Worm (Caenorhabditis elegans) whole organism, midembryonic: ENCODE data around the gene F25B3.5.

Source experiments
- T22C8.4 ChIP-seq: fragments of 200-800 bp; sonication (Bioruptor generic); IDR thresholded peaks from 2 replicates; pipeline ENCODE4 v1.3.6; 2022; ENCODE audit warnings: missing genetic modification characterization, missing compliant biosample characterization
- cog-1 ChIP-seq: sonication (generic microtip); optimal IDR thresholded peaks from 2 replicates; lab custom pipeline; 2016; ENCODE audit warnings: missing genetic modification characterization, missing compliant biosample characterization
- flt-1 ChIP-seq: fragments of 200-800 bp; sonication (Bioruptor generic); IDR thresholded peaks from 2 replicates; pipeline ENCODE4 v1.3.6; 2022; ENCODE audit warnings: missing genetic modification characterization, missing compliant biosample characterization
- klf-2 ChIP-seq: fragments of 200-800 bp; sonication (Bioruptor generic); conservative IDR thresholded peaks from 2 replicates; pipeline ENCODE4 v1.3.6; 2022; ENCODE audit warnings: missing genetic modification reagents, missing genetic modification characterization, missing compliant biosample characterization
- med-1 ChIP-seq: sonication (generic microtip); optimal IDR thresholded peaks from 2 replicates; lab custom pipeline; 2017; ENCODE audit warnings: missing genetic modification characterization, mild to moderate bottlenecking, missing compliant biosample characterization, antibody characterized with exemption, missing genetic modification reagents; ENCODE audit not compliant: insufficient read depth
- ref-1 ChIP-seq: fragments of 200-800 bp; sonication (Bioruptor generic); conservative IDR thresholded peaks from 2 replicates; pipeline ENCODE4 v1.3.6; 2022; ENCODE audit warnings: missing genetic modification reagents, missing genetic modification characterization, missing compliant biosample characterization
- tab-1 ChIP-seq: fragments of 200-800 bp; sonication (Bioruptor generic); IDR thresholded peaks from 2 replicates; pipeline ENCODE4 v1.3.6; 2022; ENCODE audit warnings: missing genetic modification characterization, missing compliant biosample characterization
- ztf-23 ChIP-seq: fragments of 200-800 bp; sonication (Bioruptor generic); IDR thresholded peaks from 2 replicates; pipeline ENCODE4 v1.3.6; 2022; ENCODE audit warnings: missing genetic modification reagents, missing genetic modification characterization, missing compliant biosample characterization
- ztf-29 ChIP-seq: fragments of 200-800 bp; sonication (Bioruptor generic); IDR thresholded peaks from 2 replicates; pipeline ENCODE4 v1.3.6; 2022; ENCODE audit warnings: missing genetic modification reagents, missing genetic modification characterization, missing compliant biosample characterization

The F25B3.5 gene

ce11 chrV:9568707-9569106 lies 1.4 kb downstream of the F25B3.5 start, which contains the start of gene F25B3.4:
Gene F25B3.4 (minus strand): TSS chrV:9568807.
- TF ChIP-seq ref-1 (GFP tag; lab: Robert Waterston, UW) (no peak), ztf-29 (GFP tag; lab: Robert Waterston, UW) (no peak), tab-1 (no peak), med-1 (GFP tag; lab: Kevin White, UChicago) (no peak), cog-1 (tag; lab: Kevin White, UChicago) (no peak), klf-2 (GFP tag; lab: Robert Waterston, UW) (no peak), flt-1 (no peak), ztf-23 (GFP tag; lab: Robert Waterston, UW) (no peak)

DNA sequence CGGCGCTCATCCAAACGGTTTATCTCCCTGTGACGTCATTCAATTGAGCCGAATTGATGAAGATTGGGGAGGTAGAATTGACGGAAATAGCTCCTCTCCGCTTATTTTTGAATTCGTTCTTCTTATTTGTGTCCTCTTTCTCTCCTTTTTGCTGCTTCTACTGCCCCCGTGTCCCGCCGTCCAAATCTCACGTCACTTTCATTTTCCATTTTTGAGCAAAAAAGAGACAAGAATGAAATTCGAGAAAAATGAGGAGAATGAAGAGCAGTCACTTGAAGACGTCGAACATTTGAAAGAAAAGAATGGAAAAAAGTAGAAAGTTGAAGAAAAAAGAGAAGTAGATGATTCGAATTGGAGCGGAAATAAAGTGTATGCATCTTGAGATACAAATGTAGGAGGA lies 6.5 kb downstream of the F25B3.5 start:
- no peak for TF ChIP-seq ref-1 (GFP tag; lab: Robert Waterston, UW)
- TF ChIP-seq ztf-23 (GFP tag; lab: Robert Waterston, UW): no peak
- no peak for TF ChIP-seq T22C8.4 (GFP tag; lab: Robert Waterston, UW)
- TF ChIP-seq med-1 (GFP tag; lab: Kevin White, UChicago): no peak
- no peak for TF ChIP-seq cog-1 (tag; lab: Kevin White, UChicago)
- no peak for TF ChIP-seq tab-1
- TF ChIP-seq klf-2 (GFP tag; lab: Robert Waterston, UW): no peak
- no peak for TF ChIP-seq flt-1
- no peak for TF ChIP-seq ztf-29 (GFP tag; lab: Robert Waterston, UW)

- TF ChIP-seq T22C8.4 (GFP tag; lab: Robert Waterston, UW) (no peak), ztf-23 (GFP tag; lab: Robert Waterston, UW) (peak; percentile 34; the same call in 1 of the 2 replicates), med-1 (GFP tag; lab: Kevin White, UChicago) (no peak), tab-1 (no peak)
These were observed 8.4 kb downstream of the F25B3.5 start, which contains the start of gene rgef-1 for ce11 chrV:9561624-9562179. Gene rgef-1 (minus strand): TSS chrV:9561674.

- TF ChIP-seq cog-1 (tag; lab: Kevin White, UChicago) (no peak), tab-1 (no peak)
These were observed 13.4 kb downstream of the F25B3.5 start for ce11 chrV:9556668-9557067.

ce11 chrV:9550313-9550712 lies 19.8 kb downstream of the F25B3.5 start, which contains the start of gene ehbp-1:
Gene ehbp-1 (plus strand): TSS chrV:9550644.
- TF ChIP-seq ztf-23 (GFP tag; lab: Robert Waterston, UW) (no peak), ztf-29 (GFP tag; lab: Robert Waterston, UW) (no peak), tab-1 (no peak)

- peak; percentile 23 for TF ChIP-seq cog-1 (tag; lab: Kevin White, UChicago)
- no peak for TF ChIP-seq T22C8.4 (GFP tag; lab: Robert Waterston, UW)
- no peak for TF ChIP-seq flt-1
These were observed 20.6 kb downstream of the F25B3.5 start, which contains the start of gene nstp-10 for ce11 chrV:9549459-9549858. Gene nstp-10 (minus strand): TSS chrV:9549836.

DNA sequence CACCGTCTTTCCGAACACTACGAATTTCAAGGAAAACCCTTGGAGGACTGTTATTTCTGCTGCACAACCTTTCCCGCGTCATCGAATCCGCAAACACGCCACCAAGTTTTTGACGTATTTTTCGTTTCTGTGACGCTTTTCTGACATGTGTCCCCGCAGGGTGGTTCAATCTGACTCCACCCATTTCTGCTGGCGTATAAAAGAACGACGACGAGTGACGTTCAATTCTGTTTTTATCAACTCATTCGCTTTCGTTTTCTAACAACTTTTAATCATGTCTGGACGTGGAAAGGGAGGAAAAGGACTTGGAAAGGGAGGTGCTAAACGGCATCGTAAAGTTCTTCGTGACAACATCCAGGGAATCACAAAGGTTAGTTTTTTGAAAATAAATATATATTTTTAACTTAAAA lies 23.2 kb downstream of the F25B3.5 start, which contains the start of gene his-37:
TSS of gene his-37 (plus strand) at position 246 of the 410 bp plus-strand sequence.
- TF ChIP-seq flt-1 (peak; percentile 81), ztf-29 (GFP tag; lab: Robert Waterston, UW) (no peak; the same call in 1 of the 2 replicates), ztf-23 (GFP tag; lab: Robert Waterston, UW) (peak; percentile 83), tab-1 (peak; percentile 50; the same call in 1 of the 2 replicates), med-1 (GFP tag; lab: Kevin White, UChicago) (no peak), cog-1 (tag; lab: Kevin White, UChicago) (peak; percentile 93)

ce11 chrV:9546042-9546581 lies 24.0 kb downstream of the F25B3.5 start, which contains the start of gene C50F4.6:
Gene C50F4.6 (plus strand): TSS chrV:9546092.
- TF ChIP-seq klf-2 (GFP tag; lab: Robert Waterston, UW) (no peak), cog-1 (tag; lab: Kevin White, UChicago) (no peak), flt-1 (no peak)

DNA sequence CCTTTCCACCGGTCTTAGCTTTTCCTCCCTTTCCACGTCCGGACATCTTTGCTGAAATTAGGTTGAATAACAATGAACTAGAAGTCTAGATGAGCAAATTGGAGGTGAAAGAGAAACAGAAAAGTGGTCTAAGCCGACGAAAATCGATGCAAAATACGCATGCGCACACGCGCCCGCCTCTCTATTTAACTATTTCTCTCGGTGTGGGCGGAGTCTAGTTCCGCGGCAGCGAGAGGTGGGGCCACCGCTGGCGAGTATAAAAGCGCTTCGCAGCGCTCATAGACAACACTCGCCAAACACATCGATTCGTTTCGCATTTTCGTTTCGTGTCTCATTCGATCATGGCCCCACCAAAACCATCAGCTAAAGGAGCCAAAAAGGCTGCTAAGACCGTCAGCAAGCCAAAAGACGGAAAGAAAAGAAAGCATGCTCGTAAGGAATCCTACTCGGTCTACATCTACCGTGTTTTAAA lies 24.8 kb downstream of the F25B3.5 start, which contains the start of the genes his-35 and his-41:
TSS of gene his-35 (minus strand) at position 51 of the 472 bp plus-strand sequence.
TSS of gene his-41 (plus strand) at position 299 of the 472 bp plus-strand sequence.
- TF ChIP-seq ref-1 (GFP tag; lab: Robert Waterston, UW) (no peak), ztf-23 (GFP tag; lab: Robert Waterston, UW) (no peak; the same call in 1 of the 2 replicates), T22C8.4 (GFP tag; lab: Robert Waterston, UW) (peak; percentile 46), tab-1 (no peak), flt-1 (0 out of 2 replicates have a peak, but pooled peaks have one; percentile 9), cog-1 (tag; lab: Kevin White, UChicago) (no peak), ztf-29 (GFP tag; lab: Robert Waterston, UW) (0 out of 2 replicates have a peak, but pooled peaks have one; percentile 20), med-1 (GFP tag; lab: Kevin White, UChicago) (no peak)

- TF ChIP-seq klf-2 (GFP tag; lab: Robert Waterston, UW) (0 out of 2 replicates have a peak, but pooled peaks have one; percentile 35), cog-1 (tag; lab: Kevin White, UChicago) (no peak), ref-1 (GFP tag; lab: Robert Waterston, UW) (0 out of 2 replicates have a peak, but pooled peaks have one; percentile 33), med-1 (GFP tag; lab: Kevin White, UChicago) (peak; percentile 28), ztf-29 (GFP tag; lab: Robert Waterston, UW) (no peak), flt-1 (0 out of 2 replicates have a peak, but pooled peaks have one; percentile 52), T22C8.4 (GFP tag; lab: Robert Waterston, UW) (no peak), ztf-23 (GFP tag; lab: Robert Waterston, UW) (peak; percentile 67; the same call in 1 of the 2 replicates), tab-1 (no peak)
These were observed 25.9 kb downstream of the F25B3.5 start, which contains the start of gene mdf-1 for ce11 chrV:9544176-9544632. Gene mdf-1 (minus strand): TSS chrV:9544226.
